Worm (Caenorhabditis elegans) whole organism, young adult: ENCODE measurements around the gene ugtp-1.

Experiments
- ceh-27 ChIP-seq: fragments of 200-800 bp; sonication (Bioruptor generic); optimal IDR thresholded peaks from 2 replicates; lab custom pipeline; 2018; ENCODE audit warnings: mild to moderate bottlenecking, missing genetic modification characterization, moderate library complexity, missing compliant biosample characterization
- hsf-1 ChIP-seq: fragments of 200-800 bp; sonication (Bioruptor generic); IDR thresholded peaks from 2 replicates; pipeline ENCODE4 v1.3.6; 2022; ENCODE audit warnings: missing genetic modification reagents, missing genetic modification characterization, missing compliant biosample characterization
- snpc-1.3 ChIP-seq: sonication (generic microtip); optimal IDR thresholded peaks from 2 replicates; lab custom pipeline; 2017; ENCODE audit warnings: missing genetic modification characterization, mild to moderate bottlenecking, missing compliant biosample characterization, antibody characterized with exemption, moderate library complexity, missing genotype, missing genetic modification reagents; ENCODE audit not compliant: insufficient read depth

ce11 chrIII:8775953-8776352 lies 25.4 kb upstream of the ugtp-1 start, which contains the start of gene snap-29:
- TF ChIP-seq ceh-27 (GFP tag; lab: Kevin White, UChicago) (no peak), snpc-1.3 (tag; lab: Kevin White, UChicago) (no peak), hsf-1 (GFP tag; lab: Robert Waterston, UW) (no peak)
